Worm (Caenorhabditis elegans) whole organism, mixed stage, embryonic: Measurements from ENCODE around the gene C39B5.2.

Experiments
- blmp-1 ChIP-seq: fragments of 150-350 bp; optimal IDR thresholded peaks from 2 replicates; lab custom pipeline; 2014; ENCODE audit warnings: missing biosample characterization, missing genetic modification characterization
- elt-1 ChIP-seq: sonication (generic microtip); optimal IDR thresholded peaks from 2 replicates; lab custom pipeline; 2017; ENCODE audit warnings: missing genetic modification characterization, mild to moderate bottlenecking, missing compliant biosample characterization, antibody characterized with exemption, moderate library complexity, borderline replicate concordance; ENCODE audit not compliant: insufficient read depth
- mab-5 ChIP-seq: fragments of 150-350 bp; optimal IDR thresholded peaks from 2 replicates; lab custom pipeline; 2014; ENCODE audit warnings: missing biosample characterization, missing genetic modification characterization
- nhr-76 ChIP-seq: sonication (generic microtip); optimal IDR thresholded peaks from 2 replicates; lab custom pipeline; 2017; ENCODE audit warnings: missing biosample characterization, missing genetic modification characterization
- pha-4 ChIP-seq: fragments of 150-350 bp; optimal IDR thresholded peaks from 2 replicates; lab custom pipeline; 2018; ENCODE audit warnings: missing biosample characterization, missing genetic modification reagents, missing genetic modification characterization

- TF ChIP-seq mab-5 (tag; lab: Kevin White, UChicago): no peak
- TF ChIP-seq nhr-76 (tag; lab: Kevin White, UChicago): no peak
- no peak for TF ChIP-seq elt-1
- TF ChIP-seq blmp-1: no peak
- TF ChIP-seq pha-4: no peak
These were observed 42.2 kb downstream of the C39B5.2 start, which contains the start of gene Y54F10BM.21 for ce11 chrIII:2276842-2277241.
